In the genomic region with DNA sequence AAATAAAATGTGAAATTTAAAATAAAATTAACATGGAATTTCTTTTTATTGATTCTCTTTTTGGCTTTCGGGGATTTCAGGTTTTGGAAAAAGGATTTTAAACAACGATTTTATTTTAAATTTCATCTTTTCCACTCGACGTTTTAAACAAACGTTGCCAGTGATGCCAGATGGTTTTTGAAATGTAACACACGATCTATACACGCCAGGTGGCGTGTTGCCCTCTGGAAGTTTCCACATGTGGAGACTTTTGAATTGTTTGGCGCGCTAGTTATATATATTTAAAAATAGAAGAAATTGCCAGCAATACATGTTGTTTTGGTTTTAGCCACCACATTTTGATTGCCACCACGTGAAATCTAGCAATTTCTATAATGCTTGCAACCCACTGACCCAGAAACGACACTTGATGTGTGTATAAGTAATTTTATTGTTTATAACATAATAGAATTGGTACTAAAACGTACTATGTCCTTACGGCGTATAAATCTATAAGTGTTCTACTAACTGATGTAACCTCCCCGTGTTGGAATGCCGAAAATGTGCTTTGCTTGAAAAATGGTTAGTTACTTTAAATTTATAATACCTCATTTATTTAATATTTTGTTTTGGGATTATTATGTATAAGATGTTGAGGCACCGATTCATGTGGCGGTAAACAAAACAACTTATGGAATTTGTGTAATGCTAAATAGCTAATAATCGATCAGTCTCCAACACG, we compare ENCODE assay signal across 1 fruit fly cellular context.
TF ChIP-seq lines count a peak whose summit lies in the region.

No protein-coding gene starts in this region.

TF ChIP-seq in whole organism, embryonic, 481 proteins besides CTCF, POLR2A, EP300 and RAD21 (continued from another document):
- TF ChIP-seq CG33213 (GFP tag; optimal IDR thresholded peaks at IDR 0.05; lab: Kevin White, UChicago), result peak; percentile 48
- TF ChIP-seq insv (GFP tag; optimal IDR thresholded peaks at IDR 0.05; lab: Kevin White, UChicago), result peak in 1 of 2 experiments; percentile 27
- TF ChIP-seq Neu2 (GFP tag; optimal IDR thresholded peaks at IDR 0.05; lab: Kevin White, UChicago; ENCODE audit: borderline replicate concordance), result no peak
- no peak for TF ChIP-seq CG4854 (GFP tag; optimal IDR thresholded peaks at IDR 0.05; lab: Kevin White, UChicago)
- TF ChIP-seq Dp (GFP tag; optimal IDR thresholded peaks at IDR 0.05; lab: Kevin White, UChicago), result peak; percentile 98
- no peak for TF ChIP-seq sqz (GFP tag; optimal IDR thresholded peaks at IDR 0.05; lab: Kevin White, UChicago)
- no peak for TF ChIP-seq danr (GFP tag; IDR thresholded peaks at IDR 0.05; lab: Robert Waterston, UW)
- TF ChIP-seq slp2 (GFP tag; optimal IDR thresholded peaks at IDR 0.05; lab: Kevin White, UChicago), result no peak
- TF ChIP-seq CG17359 (tag; optimal IDR thresholded peaks at IDR 0.05; lab: Kevin White, UChicago), result no peak
- no peak for TF ChIP-seq zen (tag; optimal IDR thresholded peaks at IDR 0.05; lab: Kevin White, UChicago)
- no peak for TF ChIP-seq CG11398 (GFP tag; optimal IDR thresholded peaks at IDR 0.05; lab: Kevin White, UChicago)
- peak; percentile 34 for TF ChIP-seq YL-1 (GFP tag; optimal IDR thresholded peaks at IDR 0.05; lab: Kevin White, UChicago)
- peak; percentile 7 for TF ChIP-seq Max (GFP tag; optimal IDR thresholded peaks at IDR 0.05; lab: Kevin White, UChicago)
- TF ChIP-seq CG8388 (GFP tag; optimal IDR thresholded peaks at IDR 0.05; lab: Kevin White, UChicago), result no peak
- TF ChIP-seq CG1603 (tag; optimal IDR thresholded peaks at IDR 0.05; lab: Kevin White, UChicago), result peak; percentile 59
- peak; percentile 21 for TF ChIP-seq phol (tag; optimal IDR thresholded peaks at IDR 0.05; lab: Kevin White, UChicago)
- TF ChIP-seq CG15601 (tag; optimal IDR thresholded peaks at IDR 0.05; lab: Kevin White, UChicago), result peak; percentile 17
- no peak for TF ChIP-seq Mrtf (GFP tag; IDR thresholded peaks at IDR 0.05; lab: Robert Waterston, UW)
- peak; percentile 19 for TF ChIP-seq Sry-δ (GFP tag; optimal IDR thresholded peaks at IDR 0.05; lab: Kevin White, UChicago)
- TF ChIP-seq CG9727 (GFP tag; optimal IDR thresholded peaks at IDR 0.05; lab: Kevin White, UChicago), result no peak
- peak; percentile 40 for TF ChIP-seq sug (tag; optimal IDR thresholded peaks at IDR 0.05; lab: Kevin White, UChicago)
- no peak for TF ChIP-seq lmd (GFP tag; IDR thresholded peaks at IDR 0.05; lab: Robert Waterston, UW)
- TF ChIP-seq Poxn (GFP tag; IDR thresholded peaks at IDR 0.05; lab: Robert Waterston, UW), result no peak
- TF ChIP-seq CG11504 (tag; optimal IDR thresholded peaks at IDR 0.05; lab: Kevin White, UChicago), result no peak
- no peak for TF ChIP-seq Fer1 (GFP tag; optimal IDR thresholded peaks at IDR 0.05; lab: Kevin White, UChicago)
- no peak for TF ChIP-seq cg (GFP tag; optimal IDR thresholded peaks at IDR 0.05; lab: Kevin White, UChicago)
- peak; percentile 59 for TF ChIP-seq CG17829 (tag; optimal IDR thresholded peaks at IDR 0.05; lab: Kevin White, UChicago)
- TF ChIP-seq sr (GFP tag; IDR thresholded peaks at IDR 0.05; lab: Robert Waterston, UW), result no peak
- no peak for TF ChIP-seq CG3163 (GFP tag; optimal IDR thresholded peaks at IDR 0.05; lab: Kevin White, UChicago)
- peak in 1 of 2 experiments; percentile 16 for TF ChIP-seq crp (GFP tag; optimal IDR thresholded peaks at IDR 0.05; lab: Kevin White, UChicago)
- TF ChIP-seq sc (optimal IDR thresholded peaks at IDR 0.05; lab: Kevin White, UChicago), result no peak
- TF ChIP-seq sc (GFP tag; optimal IDR thresholded peaks at IDR 0.05; lab: Kevin White, UChicago), result no peak
- no peak for TF ChIP-seq Usf (GFP tag; optimal IDR thresholded peaks at IDR 0.05; lab: Kevin White, UChicago)
- TF ChIP-seq CG31441 (GFP tag; IDR thresholded peaks at IDR 0.05; lab: Robert Waterston, UW), result 0 out of 2 replicates have a peak, but pooled peaks have one; percentile 26
- no peak for TF ChIP-seq HLH4C (GFP tag; IDR thresholded peaks at IDR 0.05; lab: Robert Waterston, UW; ENCODE audit: partially characterized antibody)
- no peak for TF ChIP-seq Six4 (GFP tag; optimal IDR thresholded peaks at IDR 0.05; lab: Kevin White, UChicago)
- TF ChIP-seq tll (GFP tag; optimal IDR thresholded peaks at IDR 0.05; lab: Kevin White, UChicago), result no peak
- TF ChIP-seq stwl (tag; optimal IDR thresholded peaks at IDR 0.05; lab: Kevin White, UChicago), result peak; percentile 93
- TF ChIP-seq ci (GFP tag; IDR thresholded peaks at IDR 0.05; lab: Robert Waterston, UW), result 0 out of 3 replicates have a peak, but pooled peaks have one; percentile 27
- TF ChIP-seq CG30020 (tag; optimal IDR thresholded peaks at IDR 0.05; lab: Kevin White, UChicago), result no peak
- no peak for TF ChIP-seq Elba2 (GFP tag; optimal IDR thresholded peaks at IDR 0.05; lab: Kevin White, UChicago)
- TF ChIP-seq Side (GFP tag; optimal IDR thresholded peaks at IDR 0.05; lab: Kevin White, UChicago), result no peak
- no peak for TF ChIP-seq CG15269 (tag; optimal IDR thresholded peaks at IDR 0.05; lab: Kevin White, UChicago)
- TF ChIP-seq HmgD (GFP tag; optimal IDR thresholded peaks at IDR 0.05; lab: Kevin White, UChicago), result peak; percentile 25
- TF ChIP-seq CG4617 (GFP tag; optimal IDR thresholded peaks at IDR 0.05; lab: Kevin White, UChicago; ENCODE audit: borderline replicate concordance), result no peak
- peak; percentile 46 for TF ChIP-seq CG12659 (GFP tag; optimal IDR thresholded peaks at IDR 0.05; lab: Kevin White, UChicago)
- TF ChIP-seq CoRest (tag; optimal IDR thresholded peaks at IDR 0.05; lab: Kevin White, UChicago), result peak; percentile 62
- TF ChIP-seq nerfin-1 (tag; optimal IDR thresholded peaks at IDR 0.05; lab: Kevin White, UChicago), result no peak
- TF ChIP-seq Lpt (GFP tag; optimal IDR thresholded peaks at IDR 0.05; lab: Kevin White, UChicago), result no peak
- no peak for TF ChIP-seq HHEX (GFP tag; optimal IDR thresholded peaks at IDR 0.05; lab: Kevin White, UChicago)
- peak; percentile 30 for TF ChIP-seq CG12391 (tag; optimal IDR thresholded peaks at IDR 0.05; lab: Kevin White, UChicago)
- TF ChIP-seq Pdp1 (GFP tag; optimal IDR thresholded peaks at IDR 0.05; lab: Kevin White, UChicago), result no peak
- TF ChIP-seq B-H1 (GFP tag; IDR thresholded peaks at IDR 0.05; lab: Robert Waterston, UW), result no peak
- TF ChIP-seq Gug (GFP tag; IDR thresholded peaks at IDR 0.05; lab: Robert Waterston, UW), result no peak
- TF ChIP-seq CG9932 (GFP tag; IDR thresholded peaks at IDR 0.05; lab: Robert Waterston, UW), result no peak; the same call in 1 of the 2 replicates
- no peak for TF ChIP-seq CG30403 (GFP tag; optimal IDR thresholded peaks at IDR 0.05; lab: Kevin White, UChicago)
- no peak for TF ChIP-seq kah (GFP tag; optimal IDR thresholded peaks at IDR 0.05; lab: Kevin White, UChicago)
- peak; percentile 66 for TF ChIP-seq Ets97D (GFP tag; optimal IDR thresholded peaks at IDR 0.05; lab: Kevin White, UChicago)
- no peak for TF ChIP-seq Hey (tag; optimal IDR thresholded peaks at IDR 0.05; lab: Kevin White, UChicago)
- peak; percentile 35 for TF ChIP-seq CG10267 (tag; optimal IDR thresholded peaks at IDR 0.05; lab: Kevin White, UChicago)
- no peak for TF ChIP-seq CG16779 (GFP tag; IDR thresholded peaks at IDR 0.05; lab: Robert Waterston, UW)
- TF ChIP-seq Dek (tag; optimal IDR thresholded peaks at IDR 0.05; lab: Kevin White, UChicago), result no peak
- TF ChIP-seq CG15514 (GFP tag; optimal IDR thresholded peaks at IDR 0.05; lab: Kevin White, UChicago), result peak; percentile 57
- TF ChIP-seq sisA (GFP tag; IDR thresholded peaks at IDR 0.05; lab: Robert Waterston, UW), result no peak
- no peak; the same call in 1 of the 2 replicates for TF ChIP-seq inv (GFP tag; IDR thresholded peaks at IDR 0.05; lab: Robert Waterston, UW; ENCODE audit: partially characterized antibody)
- peak; percentile 46; the same call in 1 of the 2 replicates for TF ChIP-seq CG13287 (GFP tag; IDR thresholded peaks at IDR 0.05; lab: Robert Waterston, UW; ENCODE audit: partially characterized antibody)
- TF ChIP-seq Nf-YC (tag; optimal IDR thresholded peaks at IDR 0.05; lab: Kevin White, UChicago), result peak; percentile 29
- no peak for TF ChIP-seq CG10959 (GFP tag; IDR thresholded peaks at IDR 0.05; lab: Robert Waterston, UW)
- peak; percentile 59 for TF ChIP-seq amos (GFP tag; IDR thresholded peaks at IDR 0.05; lab: Robert Waterston, UW; ENCODE audit: partially characterized antibody)
- peak; percentile 66 for TF ChIP-seq Rfx (GFP tag; IDR thresholded peaks at IDR 0.05; lab: Robert Waterston, UW)
- no peak for TF ChIP-seq Vsx1 (GFP tag; optimal IDR thresholded peaks at IDR 0.05; lab: Kevin White, UChicago)
- TF ChIP-seq CG14050 (GFP tag; IDR thresholded peaks at IDR 0.05; lab: Robert Waterston, UW), result no peak
- TF ChIP-seq CG8359 (GFP tag; optimal IDR thresholded peaks at IDR 0.05; lab: Kevin White, UChicago; ENCODE audit: borderline replicate concordance), result no peak
- TF ChIP-seq NfI (GFP tag; optimal IDR thresholded peaks at IDR 0.05; lab: Kevin White, UChicago), result peak; percentile 14
